Fruit fly (Drosophila melanogaster): ENCODE measurements around the gene Mtp.

DNA sequence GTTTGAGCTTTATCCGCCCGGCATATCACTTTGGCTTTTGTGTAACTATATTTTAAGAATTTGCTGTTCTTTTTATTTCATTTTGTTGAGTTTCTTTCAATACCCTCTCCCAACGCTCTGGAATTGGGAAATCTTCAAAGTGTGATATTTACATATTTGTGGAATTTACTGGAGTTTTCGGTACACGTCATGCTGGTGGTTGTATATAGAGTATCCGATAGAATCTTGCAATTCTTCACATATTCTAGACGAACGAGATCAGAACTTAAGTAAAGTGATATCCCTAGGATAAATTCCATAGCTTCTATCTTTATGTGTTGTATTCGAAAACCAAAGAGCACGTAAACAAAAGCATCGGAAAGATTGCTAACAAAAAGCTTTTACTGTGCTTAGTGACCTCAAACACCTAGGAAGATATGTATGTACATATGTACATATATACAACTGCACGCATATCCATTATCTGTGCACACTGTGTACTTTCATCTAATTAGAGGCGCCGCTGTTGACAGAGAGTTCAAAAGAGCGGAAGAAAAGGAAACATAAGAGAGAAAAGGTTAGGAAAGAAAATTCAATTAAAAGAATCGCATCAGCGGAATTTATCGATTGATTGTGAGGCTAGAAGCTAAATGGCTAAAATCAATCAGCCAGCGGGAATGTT is 25.9 kb downstream of the Mtp start:
- peak; percentile 31 for TF ChIP-seq CG33017 (tag; optimal IDR thresholded peaks at IDR 0.05)
- peak; percentile 19 for TF ChIP-seq CG7101 (tag; optimal IDR thresholded peaks at IDR 0.05)
- TF ChIP-seq Hr96 (GFP tag; optimal IDR thresholded peaks at IDR 0.05): no peak
- TF ChIP-seq CG11617 (GFP tag; optimal IDR thresholded peaks at IDR 0.05): no peak

Data from whole organism, adult.